Fruit fly (Drosophila melanogaster): ENCODE measurements around the gene MED17.

Gene MED17

dm6 chr3R:18171983-18172967, 16.6 kb upstream of the MED17 start (continued):
- peak; percentile 91 for TF ChIP-seq CHES-1-like (GFP tag; optimal IDR thresholded peaks at IDR 0.05)
- peak; percentile 88; the same call in 1 of the 2 replicates for TF ChIP-seq klu (GFP tag; IDR thresholded peaks at IDR 0.05)
- TF ChIP-seq E2f1 (GFP tag; IDR thresholded peaks at IDR 0.05), result peak; percentile 86
- peak; percentile 82 for TF ChIP-seq CG6654 (GFP tag; optimal IDR thresholded peaks at IDR 0.05)
- TF ChIP-seq Sry-β (GFP tag; optimal IDR thresholded peaks at IDR 0.05), result peak; percentile 51
- TF ChIP-seq tll (GFP tag; optimal IDR thresholded peaks at IDR 0.05), result peak in 1 of 2 experiments; percentile 52
- peak; percentile 21 for TF ChIP-seq Kr (GFP tag; optimal IDR thresholded peaks at IDR 0.05)
- peak; percentile 95 for TF ChIP-seq Hsf (GFP tag; optimal IDR thresholded peaks at IDR 0.05)
- peak; percentile 81 for TF ChIP-seq CG13123 (GFP tag; optimal IDR thresholded peaks at IDR 0.05)
- peak; percentile 87 for TF ChIP-seq slbo (GFP tag; IDR thresholded peaks at IDR 0.05)
- TF ChIP-seq pb (GFP tag; optimal IDR thresholded peaks at IDR 0.05), result peak; percentile 64
- TF ChIP-seq CG2120 (GFP tag; optimal IDR thresholded peaks at IDR 0.05), result peak; percentile 94
- TF ChIP-seq tin (GFP tag; optimal IDR thresholded peaks at IDR 0.05), result peak; percentile 92
- TF ChIP-seq Chrac-16 (GFP tag; optimal IDR thresholded peaks at IDR 0.05), result peak; percentile 92
- TF ChIP-seq CG4328 (GFP tag; optimal IDR thresholded peaks at IDR 0.05), result peak; percentile 91
- peak; percentile 88 for TF ChIP-seq crc (GFP tag; optimal IDR thresholded peaks at IDR 0.05)
- TF ChIP-seq zen2 (GFP tag; IDR thresholded peaks at IDR 0.05; ENCODE audit: partially characterized antibody), result no peak
- TF ChIP-seq Atf-2 (GFP tag; optimal IDR thresholded peaks at IDR 0.05), result peak; percentile 92
- TF ChIP-seq bbx (GFP tag; IDR thresholded peaks at IDR 0.05; ENCODE audit: partially characterized antibody), result no peak
- TF ChIP-seq tna (GFP tag; IDR thresholded peaks at IDR 0.05; ENCODE audit: partially characterized antibody), result no peak
- peak; percentile 94 for TF ChIP-seq grau (tag; optimal IDR thresholded peaks at IDR 0.05)
- TF ChIP-seq CG12769 (tag; optimal IDR thresholded peaks at IDR 0.05), result no peak
- peak; percentile 85 for TF ChIP-seq Fer2 (tag; optimal IDR thresholded peaks at IDR 0.05)
- TF ChIP-seq CG8089 (GFP tag; optimal IDR thresholded peaks at IDR 0.05), result peak; percentile 89
- peak; percentile 77 for TF ChIP-seq Oaz (GFP tag; IDR thresholded peaks at IDR 0.05)
- TF ChIP-seq vfl (GFP tag; optimal IDR thresholded peaks at IDR 0.05), result peak; percentile 79
- TF ChIP-seq knrl (GFP tag; IDR thresholded peaks at IDR 0.05; ENCODE audit: partially characterized antibody), result no peak
- peak; percentile 85 for TF ChIP-seq Vsx1 (GFP tag; optimal IDR thresholded peaks at IDR 0.05)
- peak; percentile 77 for TF ChIP-seq CG31388 (GFP tag; optimal IDR thresholded peaks at IDR 0.05)
- TF ChIP-seq odd (GFP tag; optimal IDR thresholded peaks at IDR 0.05), result peak; percentile 91
- peak; percentile 87 for TF ChIP-seq CG13894 (tag; optimal IDR thresholded peaks at IDR 0.05)
- peak; percentile 86 for TF ChIP-seq CG11398 (GFP tag; optimal IDR thresholded peaks at IDR 0.05)
- no peak for TF ChIP-seq CG34224 (GFP tag; IDR thresholded peaks at IDR 0.05; ENCODE audit: partially characterized antibody)
- TF ChIP-seq CG34376 (GFP tag; optimal IDR thresholded peaks at IDR 0.05), result peak; percentile 86
- TF ChIP-seq sens-2 (GFP tag; IDR thresholded peaks at IDR 0.05), result peak; percentile 60; the same call in 1 of the 2 replicates
- TF ChIP-seq CG8765 (GFP tag; IDR thresholded peaks at IDR 0.05), result peak; percentile 60
- TF ChIP-seq CG10543 (GFP tag; optimal IDR thresholded peaks at IDR 0.05), result peak; percentile 86
- TF ChIP-seq CG11085 (GFP tag; IDR thresholded peaks at IDR 0.05), result peak; percentile 71
- peak; percentile 91 for TF ChIP-seq CG15696 (tag; optimal IDR thresholded peaks at IDR 0.05)
- TF ChIP-seq D19B (GFP tag; optimal IDR thresholded peaks at IDR 0.05), result peak; percentile 73
- no peak for TF ChIP-seq CG1603 (tag; optimal IDR thresholded peaks at IDR 0.05)
- peak; percentile 89 for TF ChIP-seq CG15011 (GFP tag; optimal IDR thresholded peaks at IDR 0.05)
- peak; percentile 56 for TF ChIP-seq TFAM (GFP tag; optimal IDR thresholded peaks at IDR 0.05)
- TF ChIP-seq Ets65A (GFP tag), result peak; percentile 98
- TF ChIP-seq CG2116 (GFP tag; optimal IDR thresholded peaks at IDR 0.05), result peak; percentile 75
- peak; percentile 90 for TF ChIP-seq CG16815 (GFP tag; optimal IDR thresholded peaks at IDR 0.05)
- TF ChIP-seq Taf1 (GFP tag; IDR thresholded peaks at IDR 0.05), result peak; percentile 73
- TF ChIP-seq CG4404 (GFP tag; IDR thresholded peaks at IDR 0.05), result peak; percentile 84
